Fruit fly (Drosophila melanogaster): Measurements from ENCODE around the gene sosie.

DNA sequence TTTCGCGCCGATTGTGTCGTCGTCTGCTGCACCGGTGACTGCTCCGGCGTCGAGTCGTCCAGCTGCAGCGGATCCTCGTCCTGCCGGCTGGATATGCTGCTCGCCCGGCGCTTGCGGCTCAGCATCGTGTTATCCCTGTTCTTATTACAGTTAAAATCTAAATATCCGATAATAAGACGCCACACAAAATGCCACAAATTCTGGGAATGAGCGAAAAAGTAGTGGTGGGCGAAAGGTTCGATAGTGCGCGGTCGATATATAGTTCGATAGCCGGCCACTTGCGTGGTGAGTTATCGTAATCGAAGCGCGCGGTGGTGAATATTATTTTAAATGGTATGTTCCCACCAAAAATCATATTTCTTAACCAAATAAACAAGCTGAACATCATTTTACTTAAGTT is 28.7 kb upstream of the sosie start, which contains the start of gene polybromo:
- TF ChIP-seq CG8478 (optimal IDR thresholded peaks at IDR 0.05) (no peak), CTCF (optimal IDR thresholded peaks at IDR 0.05) (no peak)
